Fruit fly (Drosophila melanogaster): ENCODE results near the gene tal-3A.

tal-3A gene

dm6 chr3R:13788224-13788623 is 24.7 kb upstream of the tal-3A start (continued):
- TF ChIP-seq CG1621 (tag; optimal IDR thresholded peaks at IDR 0.05) (no peak), CG15336 (GFP tag; IDR thresholded peaks at IDR 0.05) (no peak), CG10631 (GFP tag; optimal IDR thresholded peaks at IDR 0.05) (no peak), Gug (GFP tag; IDR thresholded peaks at IDR 0.05) (no peak), CG10669 (GFP tag; optimal IDR thresholded peaks at IDR 0.05) (no peak), CG32006 (GFP tag; optimal IDR thresholded peaks at IDR 0.05) (peak; percentile 68), net (GFP tag; optimal IDR thresholded peaks at IDR 0.05) (no peak), CG6808 (GFP tag; optimal IDR thresholded peaks at IDR 0.05) (no peak), CG8119 (GFP tag; IDR thresholded peaks at IDR 0.05) (peak; percentile 47), CG16779 (tag; optimal IDR thresholded peaks at IDR 0.05) (no peak), CG11902 (GFP tag; optimal IDR thresholded peaks at IDR 0.05) (no peak), Ets96B (tag; optimal IDR thresholded peaks at IDR 0.05) (no peak), ss (GFP tag; optimal IDR thresholded peaks at IDR 0.05) (no peak), Blimp-1 (GFP tag; optimal IDR thresholded peaks at IDR 0.05) (no peak)

dm6 chr3R:13788672-13789071 is 24.2 kb upstream of the tal-3A start:
- TF ChIP-seq Hr4 (GFP tag; optimal IDR thresholded peaks at IDR 0.05) (no peak), net (GFP tag; optimal IDR thresholded peaks at IDR 0.05) (no peak), CG32006 (GFP tag; optimal IDR thresholded peaks at IDR 0.05) (no peak), CG11902 (GFP tag; optimal IDR thresholded peaks at IDR 0.05) (no peak), Hr39 (GFP tag; optimal IDR thresholded peaks at IDR 0.05) (no peak), vri (GFP tag; optimal IDR thresholded peaks at IDR 0.05) (no peak), esn (GFP tag; optimal IDR thresholded peaks at IDR 0.05) (no peak), Sox102F (GFP tag; optimal IDR thresholded peaks at IDR 0.05) (no peak), CG8319 (GFP tag; optimal IDR thresholded peaks at IDR 0.05) (no peak), lz (GFP tag; optimal IDR thresholded peaks at IDR 0.05) (no peak), Eip93F (GFP tag; optimal IDR thresholded peaks at IDR 0.05) (no peak), topi (GFP tag; optimal IDR thresholded peaks at IDR 0.05) (no peak)

dm6 chr3R:13789617-13790277 is 23.2 kb upstream of the tal-3A start:
- TF ChIP-seq CG10669 (GFP tag; optimal IDR thresholded peaks at IDR 0.05) (no peak), CG6854 (GFP tag; optimal IDR thresholded peaks at IDR 0.05) (peak; percentile 10), net (GFP tag; optimal IDR thresholded peaks at IDR 0.05) (no peak), Met (GFP tag; optimal IDR thresholded peaks at IDR 0.05) (no peak), CG6792 (GFP tag; optimal IDR thresholded peaks at IDR 0.05) (no peak), svp (GFP tag) (peak; percentile 54), Eip78C (GFP tag) (peak; percentile 34), Sox102F (GFP tag; optimal IDR thresholded peaks at IDR 0.05) (no peak), Lpt (GFP tag; optimal IDR thresholded peaks at IDR 0.05) (no peak)

dm6 chr3R:13790820-13791219 is 22.1 kb upstream of the tal-3A start:
- TF ChIP-seq Eip78C (GFP tag) (peak; percentile 67), CG15336 (GFP tag; IDR thresholded peaks at IDR 0.05) (0 out of 2 replicates have a peak, but pooled peaks have one; percentile 5), Hr39 (GFP tag; optimal IDR thresholded peaks at IDR 0.05) (no peak), Hr38 (GFP tag; optimal IDR thresholded peaks at IDR 0.05) (no peak), CG8119 (GFP tag; IDR thresholded peaks at IDR 0.05) (no peak), svp (GFP tag) (peak; percentile 90)

dm6 chr3R:13793105-13793978 is 19.6 kb upstream of the tal-3A start:
- TF ChIP-seq CG32006 (GFP tag; optimal IDR thresholded peaks at IDR 0.05): peak; percentile 25
- no peak for TF ChIP-seq Hr38 (GFP tag; optimal IDR thresholded peaks at IDR 0.05)
- peak; percentile 86 for TF ChIP-seq cyc (GFP tag; optimal IDR thresholded peaks at IDR 0.05)
- peak; percentile 61 for TF ChIP-seq CG11902 (GFP tag; optimal IDR thresholded peaks at IDR 0.05)
- TF ChIP-seq Lpt (GFP tag; optimal IDR thresholded peaks at IDR 0.05): no peak
- no peak for TF ChIP-seq CG11294 (GFP tag; IDR thresholded peaks at IDR 0.05)
- no peak for TF ChIP-seq CG9139 (GFP tag; optimal IDR thresholded peaks at IDR 0.05)
- TF ChIP-seq CG15336 (GFP tag; IDR thresholded peaks at IDR 0.05): peak; percentile 70
- TF ChIP-seq Sox14 (GFP tag; optimal IDR thresholded peaks at IDR 0.05): peak; percentile 73
- TF ChIP-seq CG6276 (GFP tag; optimal IDR thresholded peaks at IDR 0.05): no peak
- peak; percentile 90 for TF ChIP-seq Sox102F (GFP tag; optimal IDR thresholded peaks at IDR 0.05)
- 0 out of 3 replicates have a peak, but pooled peaks have one; percentile 53 for TF ChIP-seq CG6163 (GFP tag; IDR thresholded peaks at IDR 0.05)
- no peak for TF ChIP-seq CG16779 (tag; optimal IDR thresholded peaks at IDR 0.05)
- TF ChIP-seq CG10669 (GFP tag; optimal IDR thresholded peaks at IDR 0.05): no peak
- no peak for TF ChIP-seq Gug (GFP tag; IDR thresholded peaks at IDR 0.05)
- TF ChIP-seq CG7368 (GFP tag; optimal IDR thresholded peaks at IDR 0.05): no peak
- peak; percentile 89 for TF ChIP-seq lz (GFP tag; optimal IDR thresholded peaks at IDR 0.05)
- peak; percentile 70 for TF ChIP-seq Eip93F (GFP tag; optimal IDR thresholded peaks at IDR 0.05)
- no peak for TF ChIP-seq spab (GFP tag; optimal IDR thresholded peaks at IDR 0.05)
- TF ChIP-seq CG4318 (GFP tag; optimal IDR thresholded peaks at IDR 0.05): no peak
- TF ChIP-seq CG10631 (GFP tag; optimal IDR thresholded peaks at IDR 0.05): peak; percentile 56
- TF ChIP-seq CG6854 (GFP tag; optimal IDR thresholded peaks at IDR 0.05): no peak
